Worm (Caenorhabditis elegans) whole organism, late embryonic: ENCODE data around the gene fbxa-152.
"Not testable (repeated sequence)": the region's sequence is repeated elsewhere in the genome, so short reads cannot be mapped to it uniquely, and the experiment has no call there.

Source experiments
- C08G9.2 ChIP-seq: sonication (generic microtip); optimal IDR thresholded peaks from 2 replicates; lab custom pipeline; 2016; ENCODE audit warnings: mild to moderate bottlenecking, missing genetic modification characterization, moderate library complexity, missing compliant biosample characterization
- C38D4.7 ChIP-seq: fragments of 200-800 bp; sonication (Bioruptor generic); optimal IDR thresholded peaks from 2 replicates; lab custom pipeline; 2018; ENCODE audit warnings: mild to moderate bottlenecking, missing genetic modification characterization, moderate library complexity, missing compliant biosample characterization
- K09A11.1 ChIP-seq: sonication (generic microtip); optimal IDR thresholded peaks from 2 replicates; lab custom pipeline; 2017; ENCODE audit warnings: antibody characterized with exemption, mild to moderate bottlenecking, missing genetic modification characterization, missing compliant biosample characterization; ENCODE audit not compliant: insufficient read depth
- Y22D7AL.16 ChIP-seq: sonication (generic microtip); optimal IDR thresholded peaks from 2 replicates; lab custom pipeline; 2016; ENCODE audit warnings: missing genetic modification characterization, missing compliant biosample characterization
- ama-1 ChIP-seq: fragments of 150-350 bp; optimal IDR thresholded peaks from 2 replicates; lab custom pipeline; 2014
- ceh-18 ChIP-seq: sonication (generic microtip); optimal IDR thresholded peaks from 2 replicates; lab custom pipeline; 2016; ENCODE audit warnings: missing genetic modification characterization, missing compliant biosample characterization
- ceh-30 ChIP-seq: fragments of 150-350 bp; optimal IDR thresholded peaks from 2 replicates; lab custom pipeline; 2014; ENCODE audit warnings: missing biosample characterization, missing genetic modification characterization
- ceh-31 ChIP-seq: sonication (generic microtip); optimal IDR thresholded peaks from 2 replicates; lab custom pipeline; 2016; ENCODE audit warnings: missing genetic modification characterization, missing compliant biosample characterization
- ceh-45 ChIP-seq: fragments of 200-800 bp; sonication (Bioruptor generic); IDR thresholded peaks from 2 replicates; pipeline ENCODE4 v1.3.6; 2022; ENCODE audit warnings: missing genetic modification reagents, missing genetic modification characterization, missing compliant biosample characterization
- ceh-48 ChIP-seq: sonication (generic microtip); optimal IDR thresholded peaks from 2 replicates; lab custom pipeline; 2016; ENCODE audit warnings: missing genetic modification characterization, inconsistent platforms, missing compliant biosample characterization
- dmd-4 ChIP-seq: sonication (generic microtip); optimal IDR thresholded peaks from 2 replicates; lab custom pipeline; 2016; ENCODE audit warnings: borderline replicate concordance, missing genetic modification characterization, missing compliant biosample characterization
- dve-1 ChIP-seq: sonication (generic microtip); optimal IDR thresholded peaks from 2 replicates; lab custom pipeline; 2017; ENCODE audit warnings: antibody characterized with exemption, mild to moderate bottlenecking, missing genetic modification characterization, missing compliant biosample characterization
- elt-2 ChIP-seq: sonication (generic microtip); optimal IDR thresholded peaks from 2 replicates; lab custom pipeline; 2016; ENCODE audit warnings: missing genetic modification reagents, missing genetic modification characterization, missing compliant biosample characterization
- elt-4 ChIP-seq: sonication (generic microtip); optimal IDR thresholded peaks from 2 replicates; lab custom pipeline; 2016; ENCODE audit warnings: missing genetic modification characterization, missing compliant biosample characterization
- eyg-1 ChIP-seq: sonication (generic microtip); optimal IDR thresholded peaks from 2 replicates; lab custom pipeline; 2016; ENCODE audit warnings: missing genotype, missing genetic modification characterization, missing compliant biosample characterization
- fkh-6 ChIP-seq: sonication (generic microtip); optimal IDR thresholded peaks from 2 replicates; lab custom pipeline; 2016; ENCODE audit warnings: missing genetic modification characterization, missing compliant biosample characterization
- gmeb-2 ChIP-seq: sonication (generic microtip); optimal IDR thresholded peaks from 2 replicates; lab custom pipeline; 2016; ENCODE audit warnings: missing genetic modification characterization, inconsistent platforms, missing compliant biosample characterization
- hlh-15 ChIP-seq: sonication (generic microtip); optimal IDR thresholded peaks from 2 replicates; lab custom pipeline; 2016; ENCODE audit warnings: missing genetic modification characterization, missing compliant biosample characterization
- hlh-30 ChIP-seq: sonication (generic microtip); optimal IDR thresholded peaks from 2 replicates; lab custom pipeline; 2017; ENCODE audit warnings: antibody characterized with exemption, missing genetic modification characterization, missing compliant biosample characterization; ENCODE audit not compliant: insufficient read depth
- lin-11 ChIP-seq: fragments of 200-800 bp; sonication (Bioruptor generic); optimal IDR thresholded peaks from 2 replicates; lab custom pipeline; 2018; ENCODE audit warnings: mild to moderate bottlenecking, missing genetic modification characterization, missing compliant biosample characterization
- mec-3 ChIP-seq: sonication (generic microtip); optimal IDR thresholded peaks from 2 replicates; lab custom pipeline; 2016; ENCODE audit warnings: borderline replicate concordance, missing genetic modification characterization, missing compliant biosample characterization
- nhr-11 ChIP-seq: fragments of 150-350 bp; optimal IDR thresholded peaks from 2 replicates; lab custom pipeline; 2014; ENCODE audit warnings: missing biosample characterization, missing genetic modification characterization
- npax-4 ChIP-seq: sonication (generic microtip); optimal IDR thresholded peaks from 2 replicates; lab custom pipeline; 2016; ENCODE audit warnings: missing genetic modification characterization, missing compliant biosample characterization
- pag-3 ChIP-seq: sonication (generic microtip); optimal IDR thresholded peaks from 2 replicates; lab custom pipeline; 2016; ENCODE audit warnings: missing compliant biosample characterization, missing genetic modification characterization, borderline replicate concordance
- pat-9 ChIP-seq: fragments of 200-800 bp; sonication (Bioruptor generic); optimal IDR thresholded peaks from 2 replicates; lab custom pipeline; 2018; ENCODE audit warnings: mild to moderate bottlenecking, missing genetic modification characterization, moderate library complexity, missing compliant biosample characterization
- pax-1 ChIP-seq: fragments of 150-350 bp; optimal IDR thresholded peaks from 2 replicates; lab custom pipeline; 2014; ENCODE audit warnings: missing biosample characterization, missing genetic modification characterization
- pha-4 ChIP-seq: fragments of 150-350 bp; optimal IDR thresholded peaks from 2 replicates; lab custom pipeline; 2018; ENCODE audit warnings: missing biosample characterization, missing genetic modification reagents, missing genetic modification characterization
- pqm-1 ChIP-seq: sonication (generic microtip); optimal IDR thresholded peaks from 2 replicates; lab custom pipeline; 2016; ENCODE audit warnings: missing genetic modification characterization, missing compliant biosample characterization
- pros-1 ChIP-seq: fragments of 150-350 bp; optimal IDR thresholded peaks from 2 replicates; lab custom pipeline; 2014; ENCODE audit warnings: missing biosample characterization, missing genetic modification reagents, missing genetic modification characterization
- ref-2 ChIP-seq: sonication (generic microtip); optimal IDR thresholded peaks from 2 replicates; lab custom pipeline; 2016; ENCODE audit warnings: missing genetic modification characterization, missing compliant biosample characterization
- sdc-2 ChIP-seq: sonication (generic microtip); optimal IDR thresholded peaks from 2 replicates; lab custom pipeline; 2016; ENCODE audit warnings: missing genotype, missing genetic modification characterization, missing compliant biosample characterization
- tbx-2 ChIP-seq: sonication (generic microtip); optimal IDR thresholded peaks from 2 replicates; lab custom pipeline; 2016; ENCODE audit warnings: missing genetic modification characterization, missing compliant biosample characterization
- tbx-7 ChIP-seq: sonication (generic microtip); optimal IDR thresholded peaks from 2 replicates; lab custom pipeline; 2016; ENCODE audit warnings: missing genotype, missing genetic modification characterization, missing compliant biosample characterization
- unc-42 ChIP-seq: sonication (generic microtip); optimal IDR thresholded peaks from 2 replicates; lab custom pipeline; 2016; ENCODE audit warnings: missing genotype, missing genetic modification characterization, missing compliant biosample characterization
- zip-5 ChIP-seq: sonication (generic microtip); optimal IDR thresholded peaks from 2 replicates; lab custom pipeline; 2016; ENCODE audit warnings: missing genetic modification characterization, missing compliant biosample characterization

The fbxa-152 gene

ce11 chrV:15643192-15643591 lies 41.0 kb upstream of the fbxa-152 start, which contains the start of gene C55A1.4:
Gene C55A1.4, minus strand, starts transcription at chrV:15643292.
- not testable (repeated sequence) for TF ChIP-seq mec-3; pat-9 (tag; lab: Kevin White, UChicago); Y22D7AL.16 (tag; lab: Kevin White, UChicago)

DNA sequence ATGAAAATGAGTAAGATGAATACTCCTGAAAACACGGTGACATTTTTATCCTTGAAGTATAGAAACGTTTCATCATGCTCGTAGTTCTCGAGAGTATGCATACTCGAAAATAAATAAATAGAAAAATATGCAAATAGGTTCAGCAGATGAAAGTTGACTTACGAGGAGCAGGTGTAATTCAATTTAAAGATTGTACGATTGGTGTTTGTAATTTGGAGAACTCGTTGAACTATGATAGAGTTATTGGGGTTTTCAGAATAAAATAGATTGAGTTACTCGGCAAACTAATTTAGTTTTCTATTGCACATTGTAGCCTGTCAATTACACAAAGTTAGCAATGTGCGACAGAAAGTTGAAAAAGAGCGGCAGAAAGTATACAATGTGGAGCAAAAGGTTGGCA lies 36.7 kb upstream of the fbxa-152 start, which contains the start of gene srz-44:
Gene srz-44, minus strand, starts transcription at position 101 of the 400 bp plus-strand sequence.
- TF ChIP-seq ama-1 (lab: Kevin White, UChicago), result no peak
- TF ChIP-seq elt-2 (tag; lab: Kevin White, UChicago), result no peak
- TF ChIP-seq pha-4 (tag; lab: Kevin White, UChicago), result no peak
- TF ChIP-seq pag-3 (tag; lab: Kevin White, UChicago), result no peak
- TF ChIP-seq unc-42 (tag; lab: Kevin White, UChicago), result no peak
- no peak for TF ChIP-seq ceh-18 (tag; lab: Kevin White, UChicago)
- no peak for TF ChIP-seq ceh-45
- no peak for TF ChIP-seq mec-3
- no peak for TF ChIP-seq pax-1 (tag; lab: Kevin White, UChicago)

ce11 chrV:15629543-15629942 lies 27.4 kb upstream of the fbxa-152 start, which contains the start of gene str-248:
Gene str-248, minus strand, starts transcription at chrV:15629643.
- TF ChIP-seq ref-2 (tag; lab: Kevin White, UChicago) (no peak), elt-4 (tag; lab: Kevin White, UChicago) (no peak), C38D4.7 (GFP tag; lab: Kevin White, UChicago) (no peak), lin-11 (tag; lab: Kevin White, UChicago) (no peak), eyg-1 (no peak), hlh-15 (no peak), pag-3 (tag; lab: Kevin White, UChicago) (no peak), pros-1 (tag; lab: Kevin White, UChicago) (no peak), ceh-30 (tag; lab: Kevin White, UChicago) (no peak), dve-1 (tag; lab: Kevin White, UChicago) (no peak), ceh-31 (tag; lab: Kevin White, UChicago) (no peak), unc-42 (tag; lab: Kevin White, UChicago) (no peak), ceh-48 (tag; lab: Kevin White, UChicago) (no peak), tbx-7 (tag; lab: Kevin White, UChicago) (no peak), npax-4 (no peak)

DNA sequence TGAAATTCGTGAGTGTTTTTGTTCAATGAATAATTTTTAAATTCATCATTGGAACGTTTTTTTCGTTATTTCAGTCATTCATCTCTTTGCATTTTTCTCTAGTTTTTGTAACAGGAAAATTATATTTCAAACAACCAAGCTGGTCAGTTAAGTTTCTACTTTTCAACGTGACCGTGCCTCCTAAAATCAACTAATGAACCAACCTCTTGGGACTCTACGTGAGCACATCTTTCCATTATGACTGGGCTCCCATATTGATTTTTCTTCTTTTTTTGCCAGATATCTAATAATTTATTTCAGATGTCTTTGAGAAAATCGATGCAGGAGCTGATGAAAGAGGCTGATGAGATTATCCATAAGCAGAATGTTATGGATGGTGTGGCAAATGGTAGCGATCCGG lies 23.4 kb upstream of the fbxa-152 start, which contains the start of gene C55A1.11:
Gene C55A1.11, plus strand, starts transcription at position 301 of the 400 bp plus-strand sequence.
- TF ChIP-seq fkh-6 (no peak), tbx-2 (tag; lab: Kevin White, UChicago) (no peak), eyg-1 (no peak), sdc-2 (tag; lab: Kevin White, UChicago) (no peak), C08G9.2 (tag; lab: Kevin White, UChicago) (no peak), gmeb-2 (no peak), pag-3 (tag; lab: Kevin White, UChicago) (no peak), hlh-15 (no peak)

DNA sequence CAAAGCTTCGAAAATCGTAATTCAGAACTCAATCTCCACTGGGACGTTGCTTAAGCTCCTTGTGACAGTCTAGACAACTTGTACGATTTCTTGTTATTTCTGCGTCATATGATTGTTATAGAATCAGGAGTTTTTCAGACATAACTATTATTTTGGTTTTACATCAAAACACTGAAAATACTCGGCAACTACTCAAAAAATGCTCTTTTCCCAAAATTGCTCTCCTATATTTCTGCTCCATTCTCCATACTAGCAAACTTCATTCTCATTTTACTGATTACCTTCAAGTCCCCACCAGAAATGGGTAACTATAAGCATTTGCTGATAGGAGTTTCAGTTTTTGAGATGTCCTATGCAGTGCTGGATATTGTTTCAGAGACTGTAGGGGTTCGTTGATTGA lies 19.4 kb upstream of the fbxa-152 start, which contains the start of gene C55A1.1:
Gene C55A1.1, plus strand, starts transcription at position 301 of the 400 bp plus-strand sequence.
- TF ChIP-seq nhr-11 (tag; lab: Kevin White, UChicago) (no peak), zip-5 (tag; lab: Kevin White, UChicago) (no peak), pqm-1 (tag; lab: Kevin White, UChicago) (no peak), dve-1 (tag; lab: Kevin White, UChicago) (no peak), mec-3 (no peak), hlh-30 (no peak), tbx-2 (tag; lab: Kevin White, UChicago) (no peak), pat-9 (tag; lab: Kevin White, UChicago) (no peak), K09A11.1 (tag; lab: Kevin White, UChicago) (no peak), dmd-4 (tag; lab: Kevin White, UChicago) (no peak), eyg-1 (no peak), pag-3 (tag; lab: Kevin White, UChicago) (no peak)
